Worm (Caenorhabditis elegans) whole organism, L1 larva: ENCODE results near the gene C08F1.12.
"Not testable (repeated sequence)": the region's sequence is repeated elsewhere in the genome, so short reads cannot be mapped to it uniquely, and the experiment has no call there.

Experiments used
- C04F5.9 ChIP-seq: sonication (generic microtip); optimal IDR thresholded peaks from 2 replicates; lab custom pipeline; 2016; ENCODE audit warnings: missing genetic modification characterization, missing compliant biosample characterization
- C16A3.4 ChIP-seq: fragments of 150-350 bp; optimal IDR thresholded peaks from 2 replicates; lab custom pipeline; 2014; ENCODE audit warnings: missing biosample characterization, missing genetic modification characterization
- F16B12.6 ChIP-seq: fragments of 150-350 bp; optimal IDR thresholded peaks from 2 replicates; lab custom pipeline; 2014; ENCODE audit warnings: missing biosample characterization, missing genetic modification characterization
- aha-1 ChIP-seq: fragments of 150-350 bp; optimal IDR thresholded peaks from 2 replicates; lab custom pipeline; 2014; ENCODE audit warnings: missing biosample characterization, missing genetic modification characterization
- ceh-82 ChIP-seq, 3 experiments: fragments of 150-350 bp in 1 of 3; sonication (generic microtip) in 2 of 3; optimal IDR thresholded peaks; 2 replicates each; lab custom pipeline; 2014 to 2017; ENCODE audit warnings: missing biosample characterization in 3 of 3, missing genetic modification characterization in 3 of 3
- ces-1 ChIP-seq: fragments of 150-350 bp; optimal IDR thresholded peaks from 2 replicates; lab custom pipeline; 2014; ENCODE audit warnings: missing biosample characterization, missing genetic modification reagents, missing genetic modification characterization
- efl-1 ChIP-seq, 4 experiments: fragments of 150-350 bp; optimal IDR thresholded peaks in 3 of 4; peaks in 1 of 4; 1 replicate in 1 of 4; 2 replicates in 3 of 4; lab custom pipeline; 2014; ENCODE audit warnings: missing biosample characterization in 2 of 4, missing genetic modification characterization in 2 of 4, missing genetic modification reagents in 2 of 4
- egl-27 ChIP-seq, 2 experiments: fragments of 150-350 bp in 1 of 2; sonication (generic microtip); optimal IDR thresholded peaks; 3 replicates each; lab custom pipeline; 2017 to 2018; ENCODE audit warnings: missing biosample characterization in 2 of 2, missing genetic modification characterization in 2 of 2, missing genetic modification reagents in 2 of 2
- elt-3 ChIP-seq, 6 experiments: fragments of 150-350 bp in 1 of 6; sonication (generic microtip); optimal IDR thresholded peaks; 2 replicates each; lab custom pipeline; 2017 to 2018; ENCODE audit warnings: missing biosample characterization in 6 of 6, missing genetic modification characterization in 6 of 6, inconsistent platforms in 1 of 6
- ets-5 ChIP-seq: fragments of 200-800 bp; sonication (Bioruptor generic); IDR thresholded peaks from 2 replicates; pipeline ENCODE4 v1.3.6; 2022; ENCODE audit warnings: missing genetic modification characterization, missing compliant biosample characterization
- fkh-10 ChIP-seq: sonication (generic microtip); optimal IDR thresholded peaks from 2 replicates; lab custom pipeline; 2017; ENCODE audit warnings: missing biosample characterization, missing genetic modification reagents, missing genetic modification characterization
- fkh-4 ChIP-seq: sonication (generic microtip); optimal IDR thresholded peaks from 2 replicates; lab custom pipeline; 2016; ENCODE audit warnings: missing compliant biosample characterization, missing genetic modification characterization, borderline replicate concordance
- fkh-8 ChIP-seq: sonication (generic microtip); optimal IDR thresholded peaks from 2 replicates; lab custom pipeline; 2016; ENCODE audit warnings: mild to moderate bottlenecking, missing genetic modification characterization, missing compliant biosample characterization
- hlh-4 ChIP-seq: sonication (generic microtip); optimal IDR thresholded peaks from 2 replicates; lab custom pipeline; 2016; ENCODE audit warnings: mild to moderate bottlenecking, missing genetic modification characterization, missing compliant biosample characterization
- jun-1 ChIP-seq: fragments of 150-350 bp; optimal IDR thresholded peaks from 2 replicates; lab custom pipeline; 2014; ENCODE audit warnings: missing biosample characterization, missing genetic modification reagents, missing genetic modification characterization
- lin-13 ChIP-seq: fragments of 150-350 bp; optimal IDR thresholded peaks from 2 replicates; lab custom pipeline; 2014; ENCODE audit warnings: missing biosample characterization, missing genetic modification reagents, missing genetic modification characterization
- lin-15B ChIP-seq: fragments of 150-350 bp; sonication (generic microtip); optimal IDR thresholded peaks from 3 replicates; lab custom pipeline; 2014; ENCODE audit warnings: missing biosample characterization, missing genetic modification characterization
- lin-35 ChIP-seq, 2 experiments: fragments of 150-350 bp; optimal IDR thresholded peaks; 2 replicates each; lab custom pipeline; 2014; ENCODE audit warnings: missing biosample characterization in 2 of 2, missing genetic modification characterization in 2 of 2, missing genetic modification reagents in 2 of 2
- mdl-1 ChIP-seq, 2 experiments: fragments of 150-350 bp; optimal IDR thresholded peaks; 2 replicates each; lab custom pipeline; 2014 to 2017; ENCODE audit warnings: missing biosample characterization in 2 of 2, missing genetic modification characterization in 2 of 2, inconsistent platforms in 1 of 2
- mep-1 ChIP-seq: fragments of 150-350 bp; optimal IDR thresholded peaks from 2 replicates; lab custom pipeline; 2014; ENCODE audit warnings: missing biosample characterization, missing genetic modification characterization
- nhr-11 ChIP-seq: fragments of 150-350 bp; optimal IDR thresholded peaks from 2 replicates; lab custom pipeline; 2014; ENCODE audit warnings: missing biosample characterization, missing genetic modification characterization
- nhr-237 ChIP-seq: fragments of 150-350 bp; optimal IDR thresholded peaks from 2 replicates; lab custom pipeline; 2014; ENCODE audit warnings: missing biosample characterization, missing genetic modification characterization
- nhr-28 ChIP-seq: fragments of 150-350 bp; optimal IDR thresholded peaks from 2 replicates; lab custom pipeline; 2014; ENCODE audit warnings: missing biosample characterization, missing genetic modification characterization
- nhr-84 ChIP-seq: sonication (generic microtip); optimal IDR thresholded peaks from 2 replicates; lab custom pipeline; 2017; ENCODE audit warnings: missing biosample characterization, missing genetic modification characterization
- nhr-90 ChIP-seq: sonication (generic microtip); optimal IDR thresholded peaks from 2 replicates; lab custom pipeline; 2016; ENCODE audit warnings: mild to moderate bottlenecking, missing genetic modification characterization, missing compliant biosample characterization; ENCODE audit not compliant: poor library complexity
- pax-3 ChIP-seq: fragments of 200-800 bp; sonication (Bioruptor generic); optimal IDR thresholded peaks from 2 replicates; lab custom pipeline; 2018; ENCODE audit warnings: mild to moderate bottlenecking, missing genetic modification characterization, moderate library complexity, missing compliant biosample characterization
- rnt-1 ChIP-seq: sonication (generic microtip); optimal IDR thresholded peaks from 2 replicates; lab custom pipeline; 2016; ENCODE audit warnings: mild to moderate bottlenecking, missing genetic modification characterization, moderate library complexity, missing compliant biosample characterization
- snpc-4 ChIP-seq: fragments of 150-350 bp; optimal IDR thresholded peaks from 2 replicates; lab custom pipeline; 2014; ENCODE audit warnings: missing biosample characterization, missing genetic modification characterization
- snu-23 ChIP-seq: sonication (generic microtip); optimal IDR thresholded peaks from 2 replicates; lab custom pipeline; 2016; ENCODE audit warnings: missing genetic modification characterization, missing compliant biosample characterization
- tlp-1 ChIP-seq: fragments of 150-350 bp; optimal IDR thresholded peaks from 2 replicates; lab custom pipeline; 2014; ENCODE audit warnings: missing biosample characterization, missing genetic modification characterization
- unc-62 ChIP-seq: fragments of 150-350 bp; optimal IDR thresholded peaks from 2 replicates; lab custom pipeline; 2014; ENCODE audit warnings: missing biosample characterization, missing genetic modification reagents, missing genetic modification characterization
- unc-86 ChIP-seq: sonication (generic microtip); optimal IDR thresholded peaks from 2 replicates; lab custom pipeline; 2016; ENCODE audit warnings: missing genetic modification characterization, missing compliant biosample characterization
- unc-98 ChIP-seq: fragments of 200-800 bp; sonication (Bioruptor generic); IDR thresholded peaks from 2 replicates; pipeline ENCODE4 v1.3.6; 2022; ENCODE audit warnings: missing genetic modification characterization, missing compliant biosample characterization
- zag-1 ChIP-seq: fragments of 150-350 bp; optimal IDR thresholded peaks from 2 replicates; lab custom pipeline; 2014; ENCODE audit warnings: missing biosample characterization, missing genetic modification characterization
- zip-4 ChIP-seq: fragments of 200-800 bp; sonication (Bioruptor generic); optimal IDR thresholded peaks from 2 replicates; lab custom pipeline; 2018; ENCODE audit warnings: mild to moderate bottlenecking, missing genetic modification characterization, moderate library complexity, missing compliant biosample characterization
- ztf-4 ChIP-seq: fragments of 150-350 bp; optimal IDR thresholded peaks from 2 replicates; lab custom pipeline; 2014; ENCODE audit warnings: missing biosample characterization, missing genetic modification characterization

C08F1.12 gene

ce11 chrII:1787208-1787607 is 19.1 kb downstream of the C08F1.12 start:
- TF ChIP-seq lin-15B (tag; lab: Kevin White, UChicago) (no peak), fkh-8 (no peak), pax-3 (tag; lab: Kevin White, UChicago) (no peak), unc-98 (GFP tag; lab: Robert Waterston, UW) (no peak), snu-23 (no peak), F16B12.6 (tag; lab: Kevin White, UChicago) (no peak), C04F5.9 (no peak), elt-3 (tag; optimal IDR thresholded peaks at IDR 0.05; lab: Kevin White, UChicago) (no peak), rnt-1 (tag; lab: Kevin White, UChicago) (no peak), unc-62 (GFP tag; lab: Kevin White, UChicago) (no peak), nhr-84 (tag; lab: Kevin White, UChicago) (no peak), nhr-90 (tag; lab: Kevin White, UChicago) (no peak), jun-1 (tag; lab: Kevin White, UChicago) (no peak), zag-1 (no peak), ces-1 (GFP tag; lab: Kevin White, UChicago) (no peak)

ce11 chrII:1786209-1786608 is 20.0 kb downstream of the C08F1.12 start, which contains the start of gene C08F1.10:
TSS of gene C08F1.10 (minus strand) at chrII:1786309.
- TF ChIP-seq C16A3.4 (tag; lab: Kevin White, UChicago) = no peak
- TF ChIP-seq snpc-4 (tag; lab: Kevin White, UChicago) = no peak
- TF ChIP-seq zag-1 = no peak

ce11 chrII:1784799-1785198 is 21.5 kb downstream of the C08F1.12 start, which contains the start of gene C08F1.11:
TSS of gene C08F1.11 (minus strand) at chrII:1784899.
- TF ChIP-seq nhr-84 (tag; lab: Kevin White, UChicago) = no peak
- no peak for TF ChIP-seq unc-98 (GFP tag; lab: Robert Waterston, UW)
- no peak for TF ChIP-seq zip-4 (GFP tag; lab: Kevin White, UChicago)
- no peak for TF ChIP-seq aha-1
- TF ChIP-seq nhr-11 (tag; lab: Kevin White, UChicago) = no peak
- TF ChIP-seq ces-1 (GFP tag; lab: Kevin White, UChicago) = no peak
- TF ChIP-seq F16B12.6 (tag; lab: Kevin White, UChicago) = no peak
- no peak for TF ChIP-seq efl-1 (optimal IDR thresholded peaks at IDR 0.05; lab: Kevin White, UChicago)
- no peak for TF ChIP-seq efl-1 (GFP tag; optimal IDR thresholded peaks at IDR 0.05 in 1 of 2; lab: Kevin White, UChicago)
- no peak for TF ChIP-seq unc-62 (GFP tag; lab: Kevin White, UChicago)
- no peak for TF ChIP-seq ztf-4
- no peak for TF ChIP-seq ceh-82 (tag; optimal IDR thresholded peaks at IDR 0.05; lab: Kevin White, UChicago)
- TF ChIP-seq nhr-90 (tag; lab: Kevin White, UChicago) = no peak
- no peak for TF ChIP-seq hlh-4 (tag; lab: Kevin White, UChicago)
- TF ChIP-seq mdl-1 (tag; optimal IDR thresholded peaks at IDR 0.05; lab: Kevin White, UChicago) = no peak
- TF ChIP-seq, all 84 proteins: peak for 0

ce11 chrII:1782474-1782873 is 23.8 kb downstream of the C08F1.12 start, which contains the start of gene math-4:
TSS of gene math-4 (minus strand) at chrII:1782574.
- TF ChIP-seq efl-1 (optimal IDR thresholded peaks at IDR 0.05; lab: Kevin White, UChicago) (no peak), efl-1 (GFP tag; optimal IDR thresholded peaks at IDR 0.05 in 1 of 2; lab: Kevin White, UChicago) (peak in 1 of 2 experiments; percentile 84), fkh-4 (tag; lab: Kevin White, UChicago) (no peak)

- not testable (repeated sequence) for TF ChIP-seq ceh-82 (tag; optimal IDR thresholded peaks at IDR 0.05; lab: Kevin White, UChicago); nhr-237 (tag; lab: Kevin White, UChicago); zag-1
Measured at ce11 chrII:1775234-1775633, 31.0 kb downstream of the C08F1.12 start, which contains the start of gene F36H5.14. TSS of gene F36H5.14 (plus strand) at chrII:1775534.

ce11 chrII:1771785-1772184 is 34.5 kb downstream of the C08F1.12 start, which contains the start of gene math-3:
TSS of gene math-3 (plus strand) at chrII:1772085.
- TF ChIP-seq nhr-28 (no peak), nhr-11 (tag; lab: Kevin White, UChicago) (no peak), unc-86 (no peak), F16B12.6 (tag; lab: Kevin White, UChicago) (no peak), pax-3 (tag; lab: Kevin White, UChicago) (no peak), mep-1 (tag; lab: Kevin White, UChicago) (no peak), fkh-10 (GFP tag; lab: Kevin White, UChicago) (no peak), egl-27 (tag; optimal IDR thresholded peaks at IDR 0.05; lab: Kevin White, UChicago) (no peak), ets-5 (GFP tag; lab: Robert Waterston, UW) (no peak), unc-62 (GFP tag; lab: Kevin White, UChicago) (no peak), lin-35 (GFP tag; optimal IDR thresholded peaks at IDR 0.05; lab: Kevin White, UChicago) (no peak), ztf-4 (no peak), lin-13 (GFP tag; lab: Kevin White, UChicago) (no peak), tlp-1 (tag; lab: Kevin White, UChicago) (no peak)
- TF ChIP-seq, all 84 proteins: peak for 0
